Worm (Caenorhabditis elegans) whole organism, L4 larva: ENCODE data around the gene snfc-5.

Experiments
- ceh-28 ChIP-seq: fragments of 150-350 bp; optimal IDR thresholded peaks from 2 replicates; lab custom pipeline; 2014; ENCODE audit warnings: missing biosample characterization, missing genetic modification reagents, missing genetic modification characterization
- dpl-1 ChIP-seq: fragments of 150-350 bp; optimal IDR thresholded peaks from 2 replicates; lab custom pipeline; 2014; ENCODE audit warnings: missing biosample characterization, missing genetic modification reagents, missing genetic modification characterization
- lim-7 ChIP-seq: fragments of 200-800 bp; sonication (Bioruptor generic); IDR thresholded peaks from 2 replicates; pipeline ENCODE4 v1.3.6; 2022; ENCODE audit warnings: missing genetic modification characterization, missing compliant biosample characterization
- mep-1 ChIP-seq: fragments of 150-350 bp; sonication (generic microtip); optimal IDR thresholded peaks from 3 replicates; lab custom pipeline; 2014; ENCODE audit warnings: missing biosample characterization, missing genetic modification characterization
- nhr-11 ChIP-seq: fragments of 150-350 bp; optimal IDR thresholded peaks from 2 replicates; lab custom pipeline; 2014; ENCODE audit warnings: missing biosample characterization, missing genetic modification characterization
- unc-130 ChIP-seq: sonication (generic microtip); optimal IDR thresholded peaks from 2 replicates; lab custom pipeline; 2016; ENCODE audit warnings: missing genetic modification reagents, missing genetic modification characterization, missing compliant biosample characterization
- unc-39 ChIP-seq: sonication (generic microtip); optimal IDR thresholded peaks from 2 replicates; lab custom pipeline; 2017; ENCODE audit warnings: missing biosample characterization, missing genetic modification characterization
- unc-62 ChIP-seq, 3 experiments: fragments of 150-350 bp in 1 of 3; sonication (generic microtip); optimal IDR thresholded peaks in 2 of 3; peaks in 1 of 3; 1 replicate in 1 of 3; 2 replicates in 2 of 3; lab custom pipeline; 2014 to 2017; ENCODE audit warnings: missing biosample characterization in 3 of 3, missing genetic modification characterization in 3 of 3, missing genetic modification reagents in 3 of 3, missing genotype in 1 of 3
- vab-7 ChIP-seq: fragments of 200-800 bp; sonication (Bioruptor generic); IDR thresholded peaks from 2 replicates; pipeline ENCODE4 v1.3.6; 2022; ENCODE audit warnings: missing genetic modification reagents, missing genetic modification characterization, missing compliant biosample characterization

ce11 chrIII:4413099-4413498, 8.5 kb downstream of the snfc-5 start, which contains the start of gene mpc-1:
- TF ChIP-seq nhr-11 (tag; lab: Kevin White, UChicago) = no peak
- no peak for TF ChIP-seq unc-39 (tag; lab: Kevin White, UChicago)
- TF ChIP-seq ceh-28 = no peak
- TF ChIP-seq unc-130 (GFP tag; lab: Kevin White, UChicago) = no peak
- TF ChIP-seq vab-7 (GFP tag; lab: Robert Waterston, UW) = no peak
- TF ChIP-seq dpl-1 (GFP tag; lab: Kevin White, UChicago) = no peak
- TF ChIP-seq unc-62 (GFP tag; optimal IDR thresholded peaks at IDR 0.05 in 1 of 2; lab: Kevin White, UChicago) = no peak
- no peak for TF ChIP-seq unc-62 (tag; optimal IDR thresholded peaks at IDR 0.05; lab: Kevin White, UChicago)
- TF ChIP-seq lim-7 = no peak
- no peak for TF ChIP-seq mep-1 (tag; lab: Kevin White, UChicago)
